Worm (Caenorhabditis elegans): ENCODE data around the gene ilys-4.

- TF ChIP-seq tra-4 (tag; optimal IDR thresholded peaks at IDR 0.05) (no peak), aly-1 (tag; optimal IDR thresholded peaks at IDR 0.05) (no peak), ceh-36 (tag; optimal IDR thresholded peaks at IDR 0.05) (no peak), tbx-37 (GFP tag; conservative IDR thresholded peaks at IDR 0.05) (no peak)
These were observed 15.6 kb downstream of the ilys-4 start, which contains the start of gene atic-1 for ce11 chrIV:7881726-7882125.

All from whole organism, early embryonic.